Fruit fly (Drosophila melanogaster): Measurements from ENCODE around the gene CG6094.

- TF ChIP-seq CG8478 (optimal IDR thresholded peaks at IDR 0.05) (no peak), pan (optimal IDR thresholded peaks at IDR 0.05) (no peak), psq (optimal IDR thresholded peaks at IDR 0.05) (no peak), usp (GFP tag; optimal IDR thresholded peaks at IDR 0.05) (no peak)
Measured at dm6 chr2L:10553692-10554091, 46.8 kb downstream of the CG6094 start.

All from whole organism.